Worm (Caenorhabditis elegans) whole organism, L2 larva: ENCODE results near the gene sre-46.

Source experiments
- C34F6.9 ChIP-seq: fragments of 150-350 bp; optimal IDR thresholded peaks from 2 replicates; lab custom pipeline; 2014; ENCODE audit warnings: missing biosample characterization, missing genetic modification characterization
- ZK546.5 ChIP-seq: sonication (generic microtip); optimal IDR thresholded peaks from 2 replicates; lab custom pipeline; 2017; ENCODE audit warnings: missing biosample characterization, missing genetic modification characterization
- aly-2 ChIP-seq: fragments of 150-350 bp; optimal IDR thresholded peaks from 2 replicates; lab custom pipeline; 2014; ENCODE audit warnings: missing biosample characterization, missing genetic modification characterization
- ama-1 ChIP-seq: fragments of 150-350 bp; optimal IDR thresholded peaks from 2 replicates; lab custom pipeline; 2018; ENCODE audit warnings: inconsistent platforms
- blmp-1 ChIP-seq: sonication (generic microtip); optimal IDR thresholded peaks from 2 replicates; lab custom pipeline; 2017; ENCODE audit warnings: missing genetic modification characterization, mild to moderate bottlenecking, missing compliant biosample characterization, antibody characterized with exemption, moderate library complexity; ENCODE audit not compliant: insufficient read depth
- ceh-82 ChIP-seq: fragments of 150-350 bp; optimal IDR thresholded peaks from 2 replicates; lab custom pipeline; 2014; ENCODE audit warnings: missing biosample characterization, missing genetic modification characterization
- crh-2 ChIP-seq: sonication (generic microtip); optimal IDR thresholded peaks from 2 replicates; lab custom pipeline; 2017; ENCODE audit warnings: missing biosample characterization, missing genetic modification characterization
- dmd-4 ChIP-seq: sonication (generic microtip); optimal IDR thresholded peaks from 2 replicates; lab custom pipeline; 2017; ENCODE audit warnings: missing biosample characterization, missing genetic modification characterization
- egl-27 ChIP-seq: sonication (generic microtip); optimal IDR thresholded peaks from 3 replicates; lab custom pipeline; 2017; ENCODE audit warnings: missing biosample characterization, missing genetic modification reagents, missing genetic modification characterization
- elt-3 ChIP-seq: sonication (generic microtip); optimal IDR thresholded peaks from 2 replicates; lab custom pipeline; 2017; ENCODE audit warnings: missing biosample characterization, missing genetic modification characterization
- fos-1 ChIP-seq: fragments of 150-350 bp; optimal IDR thresholded peaks from 2 replicates; lab custom pipeline; 2014; ENCODE audit warnings: missing biosample characterization, missing genetic modification characterization
- gmeb-1 ChIP-seq: fragments of 150-350 bp; optimal IDR thresholded peaks from 2 replicates; lab custom pipeline; 2014; ENCODE audit warnings: missing biosample characterization, missing genetic modification characterization
- lin-11 ChIP-seq: fragments of 150-350 bp; sonication (generic microtip); optimal IDR thresholded peaks from 2 replicates; lab custom pipeline; 2014; ENCODE audit warnings: missing biosample characterization, missing genetic modification characterization, inconsistent platforms, mixed read lengths
- lin-39 ChIP-seq: fragments of 150-350 bp; optimal IDR thresholded peaks from 2 replicates; lab custom pipeline; 2014; ENCODE audit warnings: missing biosample characterization, missing genetic modification reagents, missing genetic modification characterization
- lsy-2 ChIP-seq, 2 experiments: fragments of 150-350 bp in 1 of 2; sonication (generic microtip) in 1 of 2; optimal IDR thresholded peaks; 2 replicates each; lab custom pipeline; 2014 to 2017; ENCODE audit warnings: missing biosample characterization in 2 of 2, missing genetic modification characterization in 2 of 2
- mdl-1 ChIP-seq, 2 experiments: fragments of 150-350 bp in 1 of 2; sonication (generic microtip) in 1 of 2; optimal IDR thresholded peaks; 2 replicates each; lab custom pipeline; 2017; ENCODE audit warnings: missing biosample characterization in 2 of 2, missing genetic modification characterization in 2 of 2
- nhr-10 ChIP-seq: sonication (generic microtip); optimal IDR thresholded peaks from 2 replicates; lab custom pipeline; 2017; ENCODE audit warnings: missing biosample characterization, missing genetic modification characterization
- nhr-21 ChIP-seq: fragments of 150-350 bp; optimal IDR thresholded peaks from 2 replicates; lab custom pipeline; 2014; ENCODE audit warnings: missing biosample characterization, missing genetic modification characterization
- nhr-23 ChIP-seq: fragments of 150-350 bp; optimal IDR thresholded peaks from 2 replicates; lab custom pipeline; 2014; ENCODE audit warnings: missing biosample characterization, missing genetic modification reagents, missing genetic modification characterization
- nhr-237 ChIP-seq: fragments of 150-350 bp; optimal IDR thresholded peaks from 2 replicates; lab custom pipeline; 2014; ENCODE audit warnings: missing biosample characterization, missing genetic modification characterization
- nhr-25 ChIP-seq: fragments of 150-350 bp; sonication (generic microtip); optimal IDR thresholded peaks from 3 replicates; lab custom pipeline; 2014; ENCODE audit warnings: missing biosample characterization, missing genetic modification characterization
- nhr-77 ChIP-seq: fragments of 150-350 bp; optimal IDR thresholded peaks from 2 replicates; lab custom pipeline; 2014; ENCODE audit warnings: missing biosample characterization, missing genetic modification characterization
- sem-4 ChIP-seq: fragments of 150-350 bp; optimal IDR thresholded peaks from 2 replicates; lab custom pipeline; 2014; ENCODE audit warnings: missing biosample characterization, missing genetic modification reagents, missing genetic modification characterization
- sma-3 ChIP-seq: sonication (generic microtip); optimal IDR thresholded peaks from 2 replicates; lab custom pipeline; 2016; ENCODE audit warnings: missing genetic modification reagents, missing genetic modification characterization, missing compliant biosample characterization
- unc-39 ChIP-seq: fragments of 150-350 bp; optimal IDR thresholded peaks from 2 replicates; lab custom pipeline; 2014; ENCODE audit warnings: missing biosample characterization, missing genetic modification characterization
- unc-55 ChIP-seq: fragments of 150-350 bp; sonication (generic microtip); optimal IDR thresholded peaks from 3 replicates; lab custom pipeline; 2014; ENCODE audit warnings: missing biosample characterization, missing genetic modification reagents, missing genetic modification characterization
- unc-62 ChIP-seq: fragments of 150-350 bp; optimal IDR thresholded peaks from 2 replicates; lab custom pipeline; 2014; ENCODE audit warnings: missing biosample characterization, missing genetic modification reagents, missing genetic modification characterization
- zag-1 ChIP-seq: fragments of 150-350 bp; optimal IDR thresholded peaks from 2 replicates; lab custom pipeline; 2014; ENCODE audit warnings: missing biosample characterization, missing genetic modification characterization
- ztf-1 ChIP-seq: fragments of 200-800 bp; sonication (Bioruptor generic); conservative IDR thresholded peaks from 2 replicates; pipeline ENCODE4 v1.3.6; 2022; ENCODE audit warnings: missing genetic modification characterization, missing compliant biosample characterization
- ztf-11 ChIP-seq: sonication (generic microtip); optimal IDR thresholded peaks from 2 replicates; lab custom pipeline; 2017; ENCODE audit warnings: missing biosample characterization, missing genetic modification characterization

sre-46 gene

DNA sequence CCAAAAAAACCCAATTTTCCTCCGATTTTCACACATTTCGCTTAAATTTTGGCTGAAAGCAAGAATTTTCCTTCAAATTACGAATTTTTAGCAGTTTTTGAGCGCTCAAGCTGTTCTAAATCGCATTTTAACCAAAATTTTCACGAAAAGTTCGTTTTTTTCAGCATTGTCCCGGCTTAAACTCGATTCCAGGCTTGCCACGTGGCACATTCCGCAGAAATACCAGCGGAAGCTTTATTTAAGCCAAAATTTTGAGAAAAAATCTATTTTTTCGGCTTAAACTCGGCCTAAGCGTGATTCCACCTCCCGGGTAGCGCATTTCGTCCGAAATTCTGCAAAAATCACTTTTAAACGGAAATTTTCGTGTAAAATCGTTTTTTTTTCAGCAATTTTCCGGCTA is 2.6 kb upstream of the sre-46 start:
- no peak for TF ChIP-seq ZK546.5
- TF ChIP-seq lin-39 (tag; lab: Kevin White, UChicago) = no peak
- TF ChIP-seq fos-1 = no peak
- TF ChIP-seq unc-39 (tag; lab: Kevin White, UChicago) = no peak
- TF ChIP-seq dmd-4 (tag; lab: Kevin White, UChicago) = no peak
- TF ChIP-seq nhr-77 (tag; lab: Kevin White, UChicago) = no peak
- TF ChIP-seq ceh-82 = no peak
- no peak for TF ChIP-seq nhr-21 (tag; lab: Kevin White, UChicago)
- no peak for TF ChIP-seq crh-2 (tag; lab: Kevin White, UChicago)
- no peak for TF ChIP-seq blmp-1
- no peak for TF ChIP-seq nhr-23 (tag; lab: Kevin White, UChicago)
- no peak for TF ChIP-seq sem-4 (tag; lab: Kevin White, UChicago)
- no peak for TF ChIP-seq ztf-11
- TF ChIP-seq gmeb-1 (tag; lab: Kevin White, UChicago) = no peak
- no peak for TF ChIP-seq nhr-25 (tag; lab: Kevin White, UChicago)

DNA sequence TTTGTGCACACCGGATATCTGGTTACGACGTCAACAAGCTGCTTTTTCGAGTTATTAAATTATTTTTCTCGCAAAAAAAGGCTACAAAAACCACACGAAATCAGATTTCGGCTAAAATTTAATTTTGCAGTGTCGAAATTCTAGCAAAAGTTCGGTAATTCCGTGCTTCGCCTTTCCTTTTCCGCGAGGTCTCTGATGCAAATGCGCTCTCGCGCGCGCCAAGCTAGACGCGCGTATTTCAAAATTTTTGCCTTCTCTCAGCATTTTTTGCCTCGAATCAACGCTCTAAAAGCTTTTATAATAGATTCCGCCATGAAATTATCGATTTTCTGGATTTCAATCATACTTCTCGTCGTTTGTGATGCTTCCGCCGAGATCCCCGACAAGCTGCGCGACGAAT is 1.6 kb upstream of the sre-46 start, which contains the start of gene Y54G9A.5:
Gene Y54G9A.5 (plus strand): TSS at position 245 of the 400 bp plus-strand sequence.
- TF ChIP-seq nhr-10 (tag; lab: Kevin White, UChicago) = no peak
- no peak for TF ChIP-seq ztf-1 (GFP tag; lab: Robert Waterston, UW)
- no peak for TF ChIP-seq nhr-25 (tag; lab: Kevin White, UChicago)
- TF ChIP-seq, all 48 proteins: peak for 0

ce11 chrII:13720650-13721049 is 468 bp downstream of the sre-46 start:
- no peak for TF ChIP-seq ama-1 (lab: Kevin White, UChicago)
- TF ChIP-seq lin-39 (tag; lab: Kevin White, UChicago) = no peak
- no peak for TF ChIP-seq sma-3 (GFP tag; lab: Kevin White, UChicago)
- TF ChIP-seq nhr-10 (tag; lab: Kevin White, UChicago) = no peak
- TF ChIP-seq unc-55 (GFP tag; lab: Kevin White, UChicago) = no peak

ce11 chrII:13717393-13718367 is 3.4 kb downstream of the sre-46 start:
- TF ChIP-seq ztf-11 (no peak), dmd-4 (tag; lab: Kevin White, UChicago) (no peak), nhr-25 (tag; lab: Kevin White, UChicago) (no peak), zag-1 (tag; lab: Kevin White, UChicago) (no peak), nhr-237 (tag; lab: Kevin White, UChicago) (no peak), nhr-23 (tag; lab: Kevin White, UChicago) (no peak), unc-62 (no peak), egl-27 (no peak), lin-11 (no peak), ztf-1 (GFP tag; lab: Robert Waterston, UW) (no peak), sem-4 (tag; lab: Kevin White, UChicago) (no peak)

- TF ChIP-seq lsy-2 (tag; optimal IDR thresholded peaks at IDR 0.05; lab: Kevin White, UChicago) (no peak), crh-2 (tag; lab: Kevin White, UChicago) (peak; percentile 21), fos-1 (peak; percentile 38)
Observed at ce11 chrII:13715733-13716132, 5.4 kb downstream of the sre-46 start, which contains the start of gene zipt-2.3. zipt-2.3 (minus strand) TSS chrII:13715879.

DNA sequence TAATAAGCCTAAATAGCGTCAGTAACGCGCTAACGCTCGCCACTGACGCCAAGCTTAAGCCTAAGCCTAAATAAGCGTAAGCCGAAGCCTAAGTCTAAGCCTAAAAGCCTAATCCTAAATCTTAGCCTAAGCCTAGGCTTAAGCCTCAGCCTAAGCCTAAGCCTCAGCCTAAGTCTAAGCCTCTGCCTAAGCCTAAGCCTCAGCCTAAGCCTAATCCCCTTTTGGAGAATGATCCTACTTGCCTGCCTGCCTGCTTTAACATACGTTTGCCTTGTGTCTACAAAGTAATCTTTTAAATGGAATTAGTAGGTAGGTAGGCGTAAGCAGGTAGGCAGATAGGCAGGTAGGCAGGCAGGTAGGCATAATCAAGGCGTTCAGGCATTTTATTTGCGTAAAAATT is 5.8 kb downstream of the sre-46 start:
- TF ChIP-seq unc-39 (tag; lab: Kevin White, UChicago) = no peak
- TF ChIP-seq lin-39 (tag; lab: Kevin White, UChicago) = no peak
- no peak for TF ChIP-seq unc-55 (GFP tag; lab: Kevin White, UChicago)
- TF ChIP-seq unc-62 = no peak
- TF ChIP-seq nhr-10 (tag; lab: Kevin White, UChicago) = no peak
- no peak for TF ChIP-seq C34F6.9 (tag; lab: Kevin White, UChicago)
- TF ChIP-seq ZK546.5 = no peak

DNA sequence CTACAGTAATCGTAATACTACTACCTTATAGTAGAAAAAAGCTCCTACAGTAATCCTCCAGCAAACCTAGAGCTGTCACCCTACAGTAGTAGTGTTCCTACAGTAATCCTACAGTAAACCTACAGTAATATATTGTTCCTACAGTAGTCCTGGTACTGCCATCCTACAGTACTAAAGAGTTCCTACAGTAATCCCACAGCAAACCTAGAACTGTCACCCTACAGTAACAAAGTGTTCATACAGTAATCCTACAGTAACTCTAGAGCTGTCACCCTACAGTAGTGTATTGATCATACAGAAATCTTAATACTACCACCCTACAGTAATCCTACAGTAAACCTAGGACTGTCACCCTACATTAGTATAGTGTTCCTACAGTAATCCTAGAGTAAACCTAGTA is 7.9 kb downstream of the sre-46 start:
- TF ChIP-seq mdl-1 (tag; optimal IDR thresholded peaks at IDR 0.05; lab: Kevin White, UChicago) (no peak), lin-39 (tag; lab: Kevin White, UChicago) (no peak), aly-2 (no peak), lin-11 (no peak), elt-3 (tag; lab: Kevin White, UChicago) (no peak)
